Worm (Caenorhabditis elegans): ENCODE data around the gene arrd-2.

DNA sequence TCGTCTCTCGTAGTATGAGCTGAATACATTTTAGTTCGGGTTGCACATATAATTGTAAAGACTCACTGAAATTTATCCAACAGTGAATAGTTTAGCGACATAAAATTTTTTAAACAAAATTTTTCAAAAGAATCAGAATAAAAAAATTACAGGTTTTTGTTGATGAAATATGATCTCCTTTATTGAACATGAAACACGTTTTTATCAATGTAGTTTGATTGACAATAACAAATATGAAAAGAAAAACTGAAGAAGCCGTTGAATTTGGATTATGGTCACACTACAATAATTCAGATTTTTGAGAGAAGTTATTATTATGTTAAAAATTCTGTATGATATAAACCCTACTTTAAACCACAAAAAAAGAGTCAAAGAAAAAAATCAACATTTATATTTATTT, 32.5 kb downstream of the arrd-2 start, which contains the start of gene chil-17:
- TF ChIP-seq rcor-1 (GFP tag; IDR thresholded peaks at IDR 0.05) = no peak
- no peak for TF ChIP-seq Y95B8A.8 (GFP tag; IDR thresholded peaks at IDR 0.05)

Data from whole organism, young adult.